Worm (Caenorhabditis elegans) whole organism, L3 larva: Measurements from ENCODE around the gene jmjd-3.1.

Experiments used
- R02D3.7 ChIP-seq: fragments of 150-350 bp; optimal IDR thresholded peaks from 2 replicates; lab custom pipeline; 2014; ENCODE audit warnings: missing biosample characterization, missing genetic modification characterization
- ceh-16 ChIP-seq: sonication (generic microtip); optimal IDR thresholded peaks from 2 replicates; lab custom pipeline; 2017; ENCODE audit warnings: missing biosample characterization, missing genetic modification characterization
- daf-12 ChIP-seq: fragments of 150-350 bp; optimal IDR thresholded peaks from 2 replicates; lab custom pipeline; 2014; ENCODE audit warnings: missing biosample characterization, missing genetic modification reagents, missing genetic modification characterization
- egl-27 ChIP-seq: sonication (generic microtip); optimal IDR thresholded peaks from 4 replicates; lab custom pipeline; 2017; ENCODE audit warnings: missing biosample characterization, missing genetic modification reagents, missing genetic modification characterization
- egl-5 ChIP-seq: fragments of 150-350 bp; optimal IDR thresholded peaks from 2 replicates; lab custom pipeline; 2017; ENCODE audit warnings: missing biosample characterization, missing genetic modification reagents, missing genetic modification characterization, inconsistent platforms
- elt-1 ChIP-seq: fragments of 150-350 bp; optimal IDR thresholded peaks from 2 replicates; lab custom pipeline; 2014; ENCODE audit warnings: missing biosample characterization, missing genetic modification characterization
- elt-2 ChIP-seq: sonication (generic microtip); optimal IDR thresholded peaks from 2 replicates; lab custom pipeline; 2016; ENCODE audit warnings: missing genetic modification reagents, mild to moderate bottlenecking, missing genetic modification characterization, missing compliant biosample characterization
- elt-3 ChIP-seq, 3 experiments: fragments of 150-350 bp in 1 of 3; sonication (generic microtip) in 2 of 3; optimal IDR thresholded peaks; 2 replicates in 2 of 3; 4 replicates in 1 of 3; lab custom pipeline; 2014 to 2017; ENCODE audit warnings: missing biosample characterization in 3 of 3, missing genetic modification characterization in 3 of 3
- eor-1 ChIP-seq, 2 experiments: fragments of 150-350 bp; optimal IDR thresholded peaks; 2 replicates each; lab custom pipeline; 2014 to 2018; ENCODE audit warnings: missing biosample characterization in 2 of 2, missing genetic modification characterization in 2 of 2
- fkh-10 ChIP-seq: sonication (generic microtip); optimal IDR thresholded peaks from 2 replicates; lab custom pipeline; 2017; ENCODE audit warnings: missing biosample characterization, missing genetic modification reagents, missing genetic modification characterization
- fkh-2 ChIP-seq: fragments of 150-350 bp; optimal IDR thresholded peaks from 2 replicates; lab custom pipeline; 2014; ENCODE audit warnings: missing biosample characterization, missing genetic modification reagents, missing genetic modification characterization
- fos-1 ChIP-seq: fragments of 150-350 bp; optimal IDR thresholded peaks from 2 replicates; lab custom pipeline; 2014; ENCODE audit warnings: missing biosample characterization, missing genetic modification characterization
- hmg-11 ChIP-seq: sonication (generic microtip); optimal IDR thresholded peaks from 2 replicates; lab custom pipeline; 2016; ENCODE audit warnings: missing genetic modification characterization, missing compliant biosample characterization
- jun-1 ChIP-seq: fragments of 150-350 bp; optimal IDR thresholded peaks from 2 replicates; lab custom pipeline; 2014; ENCODE audit warnings: missing biosample characterization, missing genetic modification reagents, missing genetic modification characterization
- lin-39 ChIP-seq: fragments of 150-350 bp; optimal IDR thresholded peaks from 2 replicates; lab custom pipeline; 2018; ENCODE audit warnings: missing biosample characterization, missing genetic modification reagents, missing genetic modification characterization
- lsy-12 ChIP-seq: sonication (generic microtip); optimal IDR thresholded peaks from 2 replicates; lab custom pipeline; 2016; ENCODE audit warnings: mild to moderate bottlenecking, missing genetic modification characterization, missing compliant biosample characterization
- nfya-1 ChIP-seq: sonication (generic microtip); optimal IDR thresholded peaks from 2 replicates; lab custom pipeline; 2017; ENCODE audit warnings: missing genetic modification characterization, mild to moderate bottlenecking, missing compliant biosample characterization, antibody characterized with exemption, moderate library complexity; ENCODE audit not compliant: insufficient read depth
- nhr-11 ChIP-seq: fragments of 150-350 bp; optimal IDR thresholded peaks from 2 replicates; lab custom pipeline; 2014; ENCODE audit warnings: missing biosample characterization, missing genetic modification characterization
- nhr-12 ChIP-seq: fragments of 150-350 bp; optimal IDR thresholded peaks from 2 replicates; lab custom pipeline; 2014; ENCODE audit warnings: missing biosample characterization, missing genetic modification characterization
- nhr-23 ChIP-seq: fragments of 150-350 bp; optimal IDR thresholded peaks from 2 replicates; lab custom pipeline; 2014; ENCODE audit warnings: missing biosample characterization, missing genetic modification reagents, missing genetic modification characterization
- nhr-237 ChIP-seq: fragments of 150-350 bp; optimal IDR thresholded peaks from 2 replicates; lab custom pipeline; 2014; ENCODE audit warnings: missing biosample characterization, missing genetic modification characterization
- nhr-25 ChIP-seq: sonication (generic microtip); optimal IDR thresholded peaks from 2 replicates; lab custom pipeline; 2017; ENCODE audit warnings: missing biosample characterization, missing genetic modification characterization
- nhr-28 ChIP-seq: fragments of 150-350 bp; optimal IDR thresholded peaks from 2 replicates; lab custom pipeline; 2014; ENCODE audit warnings: missing biosample characterization, missing genetic modification characterization
- nhr-43 ChIP-seq: sonication (generic microtip); optimal IDR thresholded peaks from 2 replicates; lab custom pipeline; 2016; ENCODE audit warnings: mild to moderate bottlenecking, missing genetic modification characterization, missing compliant biosample characterization; ENCODE audit not compliant: poor library complexity, severe bottlenecking
- nhr-67 ChIP-seq: fragments of 150-350 bp; optimal IDR thresholded peaks from 2 replicates; lab custom pipeline; 2014; ENCODE audit warnings: missing biosample characterization, missing genetic modification characterization
- nhr-76 ChIP-seq: fragments of 150-350 bp; sonication (generic microtip); optimal IDR thresholded peaks from 5 replicates; lab custom pipeline; 2014; ENCODE audit warnings: missing biosample characterization, missing genetic modification characterization
- nhr-77 ChIP-seq: fragments of 150-350 bp; optimal IDR thresholded peaks from 2 replicates; lab custom pipeline; 2014; ENCODE audit warnings: missing biosample characterization, missing genetic modification characterization
- pha-4 ChIP-seq: fragments of 150-350 bp; optimal IDR thresholded peaks from 2 replicates; lab custom pipeline; 2014; ENCODE audit warnings: missing biosample characterization, missing genetic modification reagents, missing genetic modification characterization
- pqm-1 ChIP-seq: fragments of 150-350 bp; optimal IDR thresholded peaks from 2 replicates; lab custom pipeline; 2017; ENCODE audit warnings: missing biosample characterization, missing genetic modification characterization, inconsistent platforms
- sea-2 ChIP-seq: fragments of 150-350 bp; sonication (generic microtip); optimal IDR thresholded peaks from 4 replicates; lab custom pipeline; 2014; ENCODE audit warnings: missing biosample characterization, missing genetic modification reagents, missing genetic modification characterization
- skn-1 ChIP-seq: fragments of 150-350 bp; optimal IDR thresholded peaks from 2 replicates; lab custom pipeline; 2014; ENCODE audit warnings: missing biosample characterization, missing genetic modification characterization
- snpc-4 ChIP-seq: fragments of 150-350 bp; optimal IDR thresholded peaks from 2 replicates; lab custom pipeline; 2014; ENCODE audit warnings: missing biosample characterization, missing genetic modification characterization
- tbx-2 ChIP-seq: sonication (generic microtip); optimal IDR thresholded peaks from 2 replicates; lab custom pipeline; 2016; ENCODE audit warnings: mild to moderate bottlenecking, missing genetic modification characterization, missing compliant biosample characterization
- unc-39 ChIP-seq: sonication (generic microtip); optimal IDR thresholded peaks from 4 replicates; lab custom pipeline; 2017; ENCODE audit warnings: missing biosample characterization, missing genetic modification characterization
- unc-62 ChIP-seq: fragments of 150-350 bp; sonication (generic microtip); optimal IDR thresholded peaks from 4 replicates; lab custom pipeline; 2014; ENCODE audit warnings: missing biosample characterization, missing genetic modification reagents, missing genetic modification characterization
- zag-1 ChIP-seq: fragments of 150-350 bp; optimal IDR thresholded peaks from 2 replicates; lab custom pipeline; 2014; ENCODE audit warnings: missing biosample characterization, missing genetic modification characterization
- ztf-11 ChIP-seq: fragments of 150-350 bp; optimal IDR thresholded peaks from 2 replicates; lab custom pipeline; 2014; ENCODE audit warnings: missing biosample characterization, missing genetic modification characterization
- ztf-4 ChIP-seq: fragments of 150-350 bp; optimal IDR thresholded peaks from 2 replicates; lab custom pipeline; 2014; ENCODE audit warnings: missing biosample characterization, missing genetic modification characterization

Gene jmjd-3.1

DNA sequence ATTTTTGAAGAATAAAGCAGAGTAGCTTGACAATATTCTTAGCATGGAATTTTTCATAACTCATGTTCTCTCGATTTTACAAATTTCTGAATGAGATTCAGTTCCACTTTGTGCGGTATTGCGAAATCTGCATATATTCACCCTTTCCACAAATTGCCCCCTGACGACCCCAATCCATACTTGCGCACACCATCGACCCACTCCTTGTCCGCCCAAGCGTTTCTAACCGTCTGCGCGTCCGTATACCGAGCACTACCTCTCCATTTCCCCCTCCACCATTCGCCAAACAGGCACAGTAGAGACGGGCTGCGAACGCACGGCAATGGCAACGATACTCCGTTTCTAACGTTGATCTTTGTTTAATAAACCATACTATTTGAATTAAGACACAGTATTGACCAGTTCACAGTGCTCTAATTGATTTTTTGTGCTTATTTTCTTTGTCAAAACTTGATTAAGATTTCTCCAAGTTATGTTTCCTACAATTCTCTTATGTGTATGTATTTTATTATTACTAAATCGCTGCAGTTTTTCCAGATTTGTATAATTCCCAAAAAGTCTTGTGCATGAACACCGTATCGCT is 14.1 kb upstream of the jmjd-3.1 start, which contains the start of gene utx-1:
Gene utx-1, plus strand, starts transcription at position 533 of the 583 bp plus-strand sequence.
- no peak for TF ChIP-seq zag-1
- TF ChIP-seq nhr-25 (tag; lab: Kevin White, UChicago): peak; percentile 26
- TF ChIP-seq pha-4 (tag; lab: Kevin White, UChicago): peak; percentile 1
- TF ChIP-seq sea-2 (GFP tag; lab: Kevin White, UChicago): peak; percentile 12
- TF ChIP-seq lin-39 (tag; lab: Kevin White, UChicago): peak; percentile 68
- peak; percentile 64 for TF ChIP-seq nfya-1 (tag; lab: Kevin White, UChicago)
- no peak for TF ChIP-seq egl-27 (tag; lab: Kevin White, UChicago)
- TF ChIP-seq, all 47 proteins: peak for 5

DNA sequence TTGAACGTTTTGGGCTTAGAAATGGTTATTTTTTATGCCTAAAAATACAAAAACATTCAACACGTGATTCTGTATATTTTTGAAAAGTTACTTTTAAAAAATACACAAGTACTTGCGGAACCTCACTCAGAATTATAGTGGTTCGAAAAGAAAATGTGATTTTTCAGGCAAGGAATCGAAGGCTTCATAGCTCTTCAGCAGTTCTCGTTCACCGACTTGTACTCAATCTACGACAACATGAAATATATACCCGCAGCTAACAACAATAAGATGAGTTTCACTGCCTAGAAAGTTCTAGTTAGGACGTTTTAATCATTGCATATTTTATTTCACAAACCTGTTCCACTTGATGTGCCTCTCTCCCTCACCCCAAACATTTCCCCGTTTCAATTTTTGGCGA is 8.3 kb upstream of the jmjd-3.1 start:
- TF ChIP-seq skn-1 (tag; lab: Kevin White, UChicago) (no peak), lin-39 (tag; lab: Kevin White, UChicago) (no peak), eor-1 (tag; optimal IDR thresholded peaks at IDR 0.05; lab: Kevin White, UChicago) (no peak), fkh-2 (tag; lab: Kevin White, UChicago) (no peak), nhr-12 (tag; lab: Kevin White, UChicago) (no peak), snpc-4 (tag; lab: Kevin White, UChicago) (no peak), R02D3.7 (tag; lab: Kevin White, UChicago) (no peak), ceh-16 (tag; lab: Kevin White, UChicago) (no peak), egl-5 (tag; lab: Kevin White, UChicago) (no peak), ztf-11 (no peak), nhr-67 (tag; lab: Kevin White, UChicago) (no peak), tbx-2 (tag; lab: Kevin White, UChicago) (no peak), fkh-10 (GFP tag; lab: Kevin White, UChicago) (no peak), nhr-76 (tag; lab: Kevin White, UChicago) (no peak), nhr-23 (tag; lab: Kevin White, UChicago) (no peak), nfya-1 (tag; lab: Kevin White, UChicago) (no peak), pqm-1 (tag; lab: Kevin White, UChicago) (no peak), unc-39 (tag; lab: Kevin White, UChicago) (no peak)
- TF ChIP-seq, all 47 proteins: peak for 0

DNA sequence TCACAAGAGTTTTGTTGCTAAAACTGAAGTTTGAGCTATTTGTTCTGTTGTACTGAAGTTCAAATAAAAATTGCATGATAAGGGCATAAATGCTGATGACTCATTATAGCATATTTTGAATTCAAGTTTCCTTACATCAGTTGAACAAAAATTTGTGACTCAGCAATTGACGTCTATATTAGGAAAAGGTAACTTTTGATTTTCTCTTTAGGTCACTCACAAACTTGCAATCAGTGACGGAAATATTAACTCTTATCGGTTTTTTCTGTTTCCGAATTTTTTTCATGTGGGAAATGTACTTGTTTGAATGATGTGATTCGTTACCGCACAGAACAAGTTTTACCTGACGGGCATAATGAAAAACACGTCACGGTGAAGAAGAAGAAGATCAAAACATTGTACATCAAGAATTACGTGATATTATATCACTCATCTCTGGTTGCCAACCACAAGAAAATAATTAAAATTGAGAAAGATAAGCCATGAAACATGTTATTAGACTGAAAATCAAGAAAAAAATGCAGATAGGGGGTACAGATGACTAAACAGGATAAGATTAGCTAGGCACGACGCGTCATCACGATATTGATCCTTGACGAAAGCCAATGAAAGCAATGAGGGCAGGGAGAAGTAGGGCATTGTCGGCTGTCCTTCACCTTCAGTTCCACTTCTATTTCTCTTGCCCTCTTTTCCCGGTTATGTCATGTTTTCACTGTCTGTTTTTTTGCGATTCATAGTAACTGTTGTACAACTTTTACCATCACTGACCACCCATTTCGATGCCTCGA is 7.0 kb upstream of the jmjd-3.1 start:
- TF ChIP-seq elt-3 (tag; optimal IDR thresholded peaks at IDR 0.05; lab: Kevin White, UChicago) (peak in 1 of 3 experiments; percentile 66), elt-1 (tag; lab: Kevin White, UChicago) (peak; percentile 62), sea-2 (GFP tag; lab: Kevin White, UChicago) (no peak), nhr-43 (tag; lab: Kevin White, UChicago) (peak; percentile 4), elt-2 (tag; lab: Kevin White, UChicago) (peak; percentile 49), pha-4 (tag; lab: Kevin White, UChicago) (no peak), pqm-1 (tag; lab: Kevin White, UChicago) (peak; percentile 60), jun-1 (peak; percentile 49), zag-1 (no peak)

DNA sequence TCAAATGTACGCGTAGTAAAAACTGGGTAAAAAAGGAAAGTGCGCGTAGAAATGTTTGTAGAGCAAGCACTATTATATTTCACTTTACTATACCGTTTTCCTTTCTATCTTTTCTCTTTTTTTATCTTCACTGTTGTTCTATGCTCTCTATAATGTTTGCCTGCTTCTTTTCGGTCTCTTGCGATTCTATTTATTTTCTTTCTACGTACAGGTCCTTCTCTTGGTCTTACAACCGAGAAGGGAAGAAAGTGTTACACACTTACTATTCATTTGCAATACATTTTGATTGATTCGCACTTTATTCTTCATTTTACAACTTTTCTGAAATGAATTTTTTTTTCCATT is 6.4 kb upstream of the jmjd-3.1 start:
- TF ChIP-seq ztf-4 (tag; lab: Kevin White, UChicago) (no peak), pha-4 (tag; lab: Kevin White, UChicago) (peak; percentile 89), elt-2 (tag; lab: Kevin White, UChicago) (peak; percentile 23), eor-1 (tag; optimal IDR thresholded peaks at IDR 0.05; lab: Kevin White, UChicago) (no peak), lsy-12 (no peak)

DNA sequence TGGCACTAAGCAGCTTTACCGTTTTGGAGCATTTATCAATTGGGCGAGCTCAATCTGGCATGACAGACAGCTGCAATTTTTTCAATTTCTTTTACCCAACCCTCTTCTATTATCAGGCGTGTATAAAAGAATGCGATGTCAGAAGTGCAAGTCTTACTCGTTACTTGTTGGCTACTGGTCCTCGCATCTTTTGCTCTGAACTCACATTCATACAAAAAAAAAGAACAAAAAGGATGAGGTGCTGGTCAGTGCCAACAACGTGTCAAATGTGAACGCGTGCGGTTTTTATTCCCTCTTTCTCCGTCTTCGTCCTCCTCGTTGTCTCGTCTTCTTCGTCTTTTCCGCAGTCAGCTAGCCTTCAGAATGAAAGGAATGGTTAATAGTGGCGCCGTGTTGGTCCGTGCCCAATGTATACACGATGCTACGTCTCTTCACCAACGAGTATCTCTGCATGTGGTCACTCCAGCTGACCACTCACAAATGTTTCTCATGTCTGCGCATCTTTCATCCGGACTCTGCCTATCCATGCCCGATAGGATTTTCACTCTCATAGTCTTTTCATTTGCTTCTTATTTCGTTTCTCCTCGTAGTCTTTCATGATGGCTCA is 4.9 kb upstream of the jmjd-3.1 start:
- TF ChIP-seq lsy-12: no peak
- TF ChIP-seq ztf-11: no peak
- TF ChIP-seq nhr-11 (tag; lab: Kevin White, UChicago): no peak
- TF ChIP-seq tbx-2 (tag; lab: Kevin White, UChicago): no peak
- TF ChIP-seq nhr-43 (tag; lab: Kevin White, UChicago): no peak
- no peak for TF ChIP-seq R02D3.7 (tag; lab: Kevin White, UChicago)
- TF ChIP-seq fos-1 (tag; lab: Kevin White, UChicago): no peak
- peak; percentile 2 for TF ChIP-seq nhr-23 (tag; lab: Kevin White, UChicago)
- no peak for TF ChIP-seq pha-4 (tag; lab: Kevin White, UChicago)
- peak; percentile 84 for TF ChIP-seq nfya-1 (tag; lab: Kevin White, UChicago)
- no peak for TF ChIP-seq nhr-12 (tag; lab: Kevin White, UChicago)
- no peak for TF ChIP-seq nhr-237 (tag; lab: Kevin White, UChicago)
- TF ChIP-seq nhr-25 (tag; lab: Kevin White, UChicago): no peak
- TF ChIP-seq skn-1 (tag; lab: Kevin White, UChicago): no peak
- no peak for TF ChIP-seq elt-3 (tag; optimal IDR thresholded peaks at IDR 0.05; lab: Kevin White, UChicago)
- TF ChIP-seq daf-12 (tag; lab: Kevin White, UChicago): no peak
- no peak for TF ChIP-seq zag-1
- no peak for TF ChIP-seq nhr-28
- peak; percentile 4 for TF ChIP-seq sea-2 (GFP tag; lab: Kevin White, UChicago)
- no peak for TF ChIP-seq unc-62
- no peak for TF ChIP-seq ceh-16 (tag; lab: Kevin White, UChicago)
- peak; percentile 44 for TF ChIP-seq hmg-11 (tag; lab: Kevin White, UChicago)
- TF ChIP-seq nhr-77 (tag; lab: Kevin White, UChicago): no peak
